Fruit fly (Drosophila melanogaster): ENCODE results near the gene Gr10a.

The Gr10a gene

dm6 chrX:11379139-11379538 is 38.1 kb downstream of the Gr10a start (continued):
- TF ChIP-seq kay (GFP tag; optimal IDR thresholded peaks at IDR 0.05): no peak
- TF ChIP-seq pum (GFP tag; optimal IDR thresholded peaks at IDR 0.05): peak; percentile 0
- TF ChIP-seq Chrac-16 (GFP tag; optimal IDR thresholded peaks at IDR 0.05): peak; percentile 12
- peak; percentile 19 for TF ChIP-seq CG6813 (GFP tag; optimal IDR thresholded peaks at IDR 0.05)
- TF ChIP-seq tll (GFP tag; optimal IDR thresholded peaks at IDR 0.05): no peak
- no peak for TF ChIP-seq bcd (GFP tag; optimal IDR thresholded peaks at IDR 0.05)
- TF ChIP-seq Mad (GFP tag; optimal IDR thresholded peaks at IDR 0.05): no peak
- TF ChIP-seq abd-A (tag; optimal IDR thresholded peaks at IDR 0.05): no peak
- no peak for TF ChIP-seq CG8478 (optimal IDR thresholded peaks at IDR 0.05)
- TF ChIP-seq CG13123 (GFP tag; optimal IDR thresholded peaks at IDR 0.05): no peak
- TF ChIP-seq maf-S (GFP tag; optimal IDR thresholded peaks at IDR 0.05): no peak
- TF ChIP-seq CG30020 (tag; optimal IDR thresholded peaks at IDR 0.05): no peak
- TF ChIP-seq Hsf (GFP tag; optimal IDR thresholded peaks at IDR 0.05): peak; percentile 16
- TF ChIP-seq scrt (GFP tag; optimal IDR thresholded peaks at IDR 0.05): peak; percentile 39
- no peak for TF ChIP-seq Kr (GFP tag; optimal IDR thresholded peaks at IDR 0.05)
- TF ChIP-seq C15 (GFP tag; IDR thresholded peaks at IDR 0.05): no peak
- no peak for TF ChIP-seq CG4617 (GFP tag; optimal IDR thresholded peaks at IDR 0.05; ENCODE audit: borderline replicate concordance)
- 0 out of 3 replicates have a peak, but pooled peaks have one; percentile 42 for TF ChIP-seq CG34422 (GFP tag; IDR thresholded peaks at IDR 0.05)
- no peak for TF ChIP-seq chn (GFP tag; optimal IDR thresholded peaks at IDR 0.05)
- peak; percentile 39 for TF ChIP-seq CG12071 (GFP tag; optimal IDR thresholded peaks at IDR 0.05)
- no peak for TF ChIP-seq Nf-YA (GFP tag; IDR thresholded peaks at IDR 0.05)
- no peak for TF ChIP-seq pita (GFP tag; optimal IDR thresholded peaks at IDR 0.05)
- TF ChIP-seq gcm (GFP tag; optimal IDR thresholded peaks at IDR 0.05): no peak
- no peak for TF ChIP-seq trem (tag; optimal IDR thresholded peaks at IDR 0.05)
- TF ChIP-seq CG10654 (GFP tag; optimal IDR thresholded peaks at IDR 0.05): no peak
- TF ChIP-seq vnd (GFP tag; IDR thresholded peaks at IDR 0.05; ENCODE audit: partially characterized antibody): no peak
- TF ChIP-seq Taf1 (GFP tag; IDR thresholded peaks at IDR 0.05): peak; percentile 40; the same call in 1 of the 2 replicates
- TF ChIP-seq GATAe (GFP tag; conservative IDR thresholded peaks at IDR 0.05): no peak
- TF ChIP-seq pnt (GFP tag; optimal IDR thresholded peaks at IDR 0.05): no peak
- no peak for TF ChIP-seq Dip3 (GFP tag; optimal IDR thresholded peaks at IDR 0.05)
- TF ChIP-seq shn (GFP tag; optimal IDR thresholded peaks at IDR 0.05): no peak
- TF ChIP-seq CG7745 (tag; optimal IDR thresholded peaks at IDR 0.05): no peak
- peak; percentile 57 for TF ChIP-seq PHDP (tag; optimal IDR thresholded peaks at IDR 0.05)
- TF ChIP-seq BEAF-32 (GFP tag; optimal IDR thresholded peaks at IDR 0.05): no peak
- TF ChIP-seq CG10274 (GFP tag; optimal IDR thresholded peaks at IDR 0.05): no peak
- TF ChIP-seq CG13296 (GFP tag; optimal IDR thresholded peaks at IDR 0.05): peak; percentile 51
- no peak for TF ChIP-seq zf30C (GFP tag; optimal IDR thresholded peaks at IDR 0.05)
- TF ChIP-seq lilli (GFP tag; optimal IDR thresholded peaks at IDR 0.05): peak; percentile 36
- TF ChIP-seq wdn (GFP tag; IDR thresholded peaks at IDR 0.05): 0 out of 2 replicates have a peak, but pooled peaks have one; percentile 10
- no peak for TF ChIP-seq nau (GFP tag; optimal IDR thresholded peaks at IDR 0.05)
- peak; percentile 14 for TF ChIP-seq CG17912 (GFP tag; optimal IDR thresholded peaks at IDR 0.05)
- TF ChIP-seq CG10209 (GFP tag; optimal IDR thresholded peaks at IDR 0.05): no peak
- no peak for TF ChIP-seq CG8359 (GFP tag; optimal IDR thresholded peaks at IDR 0.05; ENCODE audit: borderline replicate concordance)
- peak; percentile 7 for TF ChIP-seq Dek (tag; optimal IDR thresholded peaks at IDR 0.05)
- TF ChIP-seq CG12744 (GFP tag; optimal IDR thresholded peaks at IDR 0.05): no peak
- TF ChIP-seq CG32767 (GFP tag; IDR thresholded peaks at IDR 0.05): no peak
- no peak for TF ChIP-seq CG6175 (GFP tag; IDR thresholded peaks at IDR 0.05)
- no peak for TF ChIP-seq Bdp1 (GFP tag; optimal IDR thresholded peaks at IDR 0.05)
- no peak for TF ChIP-seq CG7987 (GFP tag; optimal IDR thresholded peaks at IDR 0.05)
- no peak for TF ChIP-seq CHES-1-like (GFP tag; optimal IDR thresholded peaks at IDR 0.05)
- no peak for TF ChIP-seq ftz-f1 (GFP tag; optimal IDR thresholded peaks at IDR 0.05)
